Worm (Caenorhabditis elegans) whole organism, early embryonic: ENCODE results near the gene F47E1.2.

Source experiments
- B0310.2 ChIP-seq: sonication (generic microtip); optimal IDR thresholded peaks from 2 replicates; lab custom pipeline; 2016; ENCODE audit warnings: mild to moderate bottlenecking, missing genetic modification characterization, missing compliant biosample characterization
- F13C5.2 ChIP-seq: sonication (generic microtip); optimal IDR thresholded peaks from 2 replicates; lab custom pipeline; 2017; ENCODE audit warnings: mild to moderate bottlenecking, missing genetic modification characterization, inconsistent platforms, missing compliant biosample characterization
- aly-1 ChIP-seq: sonication (generic microtip); optimal IDR thresholded peaks from 2 replicates; lab custom pipeline; 2016; ENCODE audit warnings: missing genetic modification characterization, missing compliant biosample characterization
- ama-1 ChIP-seq: fragments of 150-350 bp; optimal IDR thresholded peaks from 2 replicates; lab custom pipeline; 2014
- ceh-13 ChIP-seq: fragments of 200-800 bp; sonication (Bioruptor generic); optimal IDR thresholded peaks from 2 replicates; lab custom pipeline; 2018; ENCODE audit warnings: mild to moderate bottlenecking, missing genetic modification characterization, missing compliant biosample characterization
- ceh-36 ChIP-seq: sonication (generic microtip); optimal IDR thresholded peaks from 2 replicates; lab custom pipeline; 2016; ENCODE audit warnings: missing genetic modification characterization, inconsistent platforms, missing compliant biosample characterization
- ets-7 ChIP-seq: sonication (generic microtip); optimal IDR thresholded peaks from 2 replicates; lab custom pipeline; 2016; ENCODE audit warnings: missing genotype, missing genetic modification characterization, missing compliant biosample characterization
- flt-1 ChIP-seq: fragments of 200-800 bp; sonication (Bioruptor generic); IDR thresholded peaks from 2 replicates; pipeline ENCODE4 v1.3.6; 2022; ENCODE audit warnings: missing genetic modification characterization, missing compliant biosample characterization
- hmbx-1 ChIP-seq: sonication (generic microtip); optimal IDR thresholded peaks from 2 replicates; lab custom pipeline; 2016; ENCODE audit warnings: mild to moderate bottlenecking, missing genetic modification characterization, missing compliant biosample characterization
- hmg-4 ChIP-seq: fragments of 200-800 bp; sonication (Bioruptor generic); optimal IDR thresholded peaks from 2 replicates; lab custom pipeline; 2018; ENCODE audit warnings: mild to moderate bottlenecking, missing genetic modification characterization, missing compliant biosample characterization
- hnd-1 ChIP-seq: sonication (generic microtip); optimal IDR thresholded peaks from 2 replicates; lab custom pipeline; 2016; ENCODE audit warnings: missing genetic modification characterization, missing compliant biosample characterization
- pes-1 ChIP-seq: fragments of 200-800 bp; sonication (Bioruptor generic); IDR thresholded peaks from 2 replicates; pipeline ENCODE4 v1.3.6; 2022; ENCODE audit warnings: missing genetic modification reagents, missing genetic modification characterization, missing compliant biosample characterization
- scrt-1 ChIP-seq: fragments of 200-800 bp; sonication (Bioruptor generic); IDR thresholded peaks from 2 replicates; pipeline ENCODE4 v1.3.6; 2022; ENCODE audit warnings: missing genetic modification characterization, missing compliant biosample characterization
- sea-1 ChIP-seq: fragments of 200-800 bp; sonication (Bioruptor generic); conservative IDR thresholded peaks from 2 replicates; pipeline ENCODE4 v1.3.6; 2022; ENCODE audit warnings: missing genetic modification characterization, missing compliant biosample characterization
- tbx-11 ChIP-seq: fragments of 200-800 bp; sonication (Bioruptor generic); IDR thresholded peaks from 2 replicates; pipeline ENCODE4 v1.3.6; 2022; ENCODE audit warnings: missing genetic modification characterization, missing compliant biosample characterization
- tbx-37 ChIP-seq: fragments of 200-800 bp; sonication (Bioruptor generic); conservative IDR thresholded peaks from 2 replicates; pipeline ENCODE4 v1.3.6; 2022; ENCODE audit warnings: missing genetic modification reagents, missing genetic modification characterization, missing compliant biosample characterization
- tra-4 ChIP-seq: sonication (generic microtip); optimal IDR thresholded peaks from 2 replicates; lab custom pipeline; 2017; ENCODE audit warnings: missing genetic modification characterization, missing compliant biosample characterization

F47E1.2 gene

DNA sequence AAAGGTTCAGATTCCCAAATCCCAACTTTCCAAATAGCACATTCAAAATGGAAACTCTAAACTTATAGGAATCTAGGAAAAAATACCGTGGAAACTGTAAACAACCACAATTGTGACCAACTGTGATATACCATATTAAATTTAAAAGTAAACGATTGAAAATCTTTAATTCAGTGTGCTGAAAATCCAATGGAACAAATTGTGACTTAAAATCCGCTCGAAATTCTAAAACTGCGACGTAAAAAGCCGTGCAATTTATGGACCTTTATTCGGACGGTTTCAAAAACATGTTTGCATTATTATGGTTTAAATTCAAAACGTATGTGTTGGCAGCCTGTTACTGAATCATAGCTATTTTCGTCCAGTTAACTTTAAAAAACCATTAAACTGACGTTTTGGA, 33.6 kb upstream of the F47E1.2 start:
- TF ChIP-seq F13C5.2 (tag; lab: Kevin White, UChicago) (no peak), pes-1 (GFP tag; lab: Robert Waterston, UW) (no peak)

DNA sequence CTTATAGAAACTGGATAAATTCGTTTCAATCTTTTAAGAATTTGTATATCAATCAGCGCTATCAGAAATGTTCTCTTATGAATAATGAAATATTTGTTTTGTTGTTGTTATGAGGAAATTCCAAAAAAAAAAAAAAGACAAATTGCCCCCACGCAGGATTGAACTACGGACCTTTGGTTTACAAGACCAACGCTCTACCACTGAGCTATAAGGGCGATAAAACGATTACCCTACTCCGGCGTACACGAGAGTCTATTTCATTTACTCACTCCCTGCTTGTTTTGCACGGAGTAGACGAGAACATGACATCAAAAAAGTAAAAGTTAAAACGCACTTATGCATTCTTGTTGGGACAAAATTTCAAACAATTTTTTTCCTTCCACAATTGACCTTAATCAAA, 33.2 kb upstream of the F47E1.2 start:
- no peak for TF ChIP-seq hmg-4 (GFP tag; lab: Kevin White, UChicago)
- no peak for TF ChIP-seq aly-1 (tag; lab: Kevin White, UChicago)
- TF ChIP-seq ceh-36 (tag; lab: Kevin White, UChicago) = no peak
- TF ChIP-seq tra-4 (tag; lab: Kevin White, UChicago) = peak; percentile 18
- no peak for TF ChIP-seq F13C5.2 (tag; lab: Kevin White, UChicago)
- peak; percentile 41 for TF ChIP-seq hnd-1
- 0 out of 2 replicates have a peak, but pooled peaks have one; percentile 49 for TF ChIP-seq tbx-11
- peak; percentile 51; the same call in 1 of the 2 replicates for TF ChIP-seq tbx-37 (GFP tag; lab: Robert Waterston, UW)

DNA sequence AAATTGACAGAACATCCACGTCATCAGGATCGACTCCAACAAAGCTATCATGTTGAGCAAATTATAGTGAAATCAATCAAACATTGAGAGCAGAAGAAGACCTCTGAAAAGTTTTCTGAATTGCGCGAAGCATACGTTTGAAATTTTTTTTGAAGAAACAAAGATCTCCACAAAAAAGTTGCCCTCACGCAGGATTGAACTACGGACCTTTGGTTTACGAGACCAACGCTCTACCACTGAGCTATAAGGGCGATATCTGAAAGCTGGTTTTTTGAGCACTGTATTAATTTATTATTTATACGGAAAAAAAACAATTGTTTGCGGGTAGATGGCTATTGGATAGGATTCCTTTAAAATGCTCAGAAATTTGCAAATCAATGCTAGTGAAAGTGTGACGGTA, 32.0 kb upstream of the F47E1.2 start:
- no peak for TF ChIP-seq aly-1 (tag; lab: Kevin White, UChicago)
- TF ChIP-seq tbx-37 (GFP tag; lab: Robert Waterston, UW) = no peak
- TF ChIP-seq B0310.2 (tag; lab: Kevin White, UChicago) = no peak
- no peak for TF ChIP-seq ceh-13 (GFP tag; lab: Kevin White, UChicago)
- no peak for TF ChIP-seq ama-1 (lab: Kevin White, UChicago)
- no peak for TF ChIP-seq pes-1 (GFP tag; lab: Robert Waterston, UW)
- TF ChIP-seq scrt-1 (GFP tag; lab: Robert Waterston, UW) = no peak
- TF ChIP-seq tra-4 (tag; lab: Kevin White, UChicago) = no peak
- no peak for TF ChIP-seq ceh-36 (tag; lab: Kevin White, UChicago)
- TF ChIP-seq ets-7 (tag; lab: Kevin White, UChicago) = no peak
- TF ChIP-seq F13C5.2 (tag; lab: Kevin White, UChicago) = no peak

DNA sequence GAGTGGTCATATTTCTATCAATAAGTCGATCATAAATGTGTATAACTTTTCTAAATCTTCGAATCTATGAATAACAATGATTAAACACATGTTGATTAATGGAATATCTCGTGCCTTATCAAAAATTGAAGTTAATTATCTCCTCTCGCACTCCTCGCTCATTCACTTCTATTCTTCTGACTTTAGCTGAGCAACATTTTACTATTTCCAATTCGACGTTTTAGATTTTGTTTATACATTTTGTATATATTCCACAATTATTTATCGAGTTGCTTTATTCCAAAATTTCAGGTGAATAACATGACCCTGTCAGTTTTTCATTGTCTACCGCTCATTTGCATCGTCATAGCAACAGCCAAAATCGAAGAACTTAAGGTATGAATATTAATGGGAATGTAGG, 30.1 kb upstream of the F47E1.2 start, which contains the start of gene T25B6.3:
Gene T25B6.3 (plus strand): TSS at position 301 of the 400 bp plus-strand sequence.
- TF ChIP-seq ceh-36 (tag; lab: Kevin White, UChicago) (no peak), sea-1 (GFP tag; lab: Robert Waterston, UW) (no peak), hmg-4 (GFP tag; lab: Kevin White, UChicago) (no peak), aly-1 (tag; lab: Kevin White, UChicago) (no peak), ets-7 (tag; lab: Kevin White, UChicago) (no peak), tbx-11 (no peak), tra-4 (tag; lab: Kevin White, UChicago) (no peak), flt-1 (GFP tag; lab: Robert Waterston, UW) (no peak), B0310.2 (tag; lab: Kevin White, UChicago) (no peak)

DNA sequence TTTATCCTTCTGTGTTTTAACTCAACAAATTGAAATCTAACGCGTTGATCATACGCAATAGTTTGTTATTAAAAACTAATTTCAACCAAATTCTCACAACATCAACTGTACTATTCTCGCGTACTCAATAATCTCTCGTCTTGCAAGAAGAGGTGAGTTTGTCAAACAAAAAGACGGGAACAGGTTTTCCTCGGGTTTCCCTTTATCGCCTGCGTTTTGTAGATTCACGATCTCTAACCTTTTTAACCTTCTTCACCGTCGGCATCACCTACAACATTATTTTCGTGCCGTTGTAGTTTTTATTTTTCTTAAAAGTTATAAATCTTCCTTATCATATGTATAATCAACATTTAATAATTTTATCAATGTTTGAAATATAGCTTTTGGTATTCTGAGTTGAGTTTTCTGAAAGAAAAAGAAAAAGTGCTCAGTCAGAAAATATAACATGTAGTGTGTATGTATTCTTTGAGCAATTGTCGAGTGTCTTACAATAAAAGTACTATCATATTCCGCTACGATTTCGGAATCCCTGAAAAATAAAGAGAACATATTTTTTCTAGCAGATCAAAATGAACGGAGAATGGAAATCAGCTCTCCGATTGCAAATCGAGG, 28.4 kb upstream of the F47E1.2 start, which contains the start of gene snf-12:
Gene snf-12 (plus strand): TSS at position 562 of the 612 bp plus-strand sequence.
- TF ChIP-seq ceh-13 (GFP tag; lab: Kevin White, UChicago) = no peak
- no peak for TF ChIP-seq tbx-11
- TF ChIP-seq hnd-1 = no peak
- no peak for TF ChIP-seq scrt-1 (GFP tag; lab: Robert Waterston, UW)
- no peak for TF ChIP-seq hmg-4 (GFP tag; lab: Kevin White, UChicago)
- no peak for TF ChIP-seq hmbx-1 (tag; lab: Kevin White, UChicago)
- TF ChIP-seq sea-1 (GFP tag; lab: Robert Waterston, UW) = no peak
- TF ChIP-seq pes-1 (GFP tag; lab: Robert Waterston, UW) = no peak
- TF ChIP-seq tbx-37 (GFP tag; lab: Robert Waterston, UW) = no peak
- TF ChIP-seq ets-7 (tag; lab: Kevin White, UChicago) = no peak
- TF ChIP-seq tra-4 (tag; lab: Kevin White, UChicago) = no peak
- no peak for TF ChIP-seq F13C5.2 (tag; lab: Kevin White, UChicago)
- no peak for TF ChIP-seq ama-1 (lab: Kevin White, UChicago)
- TF ChIP-seq ceh-36 (tag; lab: Kevin White, UChicago) = no peak
- TF ChIP-seq flt-1 (GFP tag; lab: Robert Waterston, UW) = no peak
- TF ChIP-seq B0310.2 (tag; lab: Kevin White, UChicago) = no peak

DNA sequence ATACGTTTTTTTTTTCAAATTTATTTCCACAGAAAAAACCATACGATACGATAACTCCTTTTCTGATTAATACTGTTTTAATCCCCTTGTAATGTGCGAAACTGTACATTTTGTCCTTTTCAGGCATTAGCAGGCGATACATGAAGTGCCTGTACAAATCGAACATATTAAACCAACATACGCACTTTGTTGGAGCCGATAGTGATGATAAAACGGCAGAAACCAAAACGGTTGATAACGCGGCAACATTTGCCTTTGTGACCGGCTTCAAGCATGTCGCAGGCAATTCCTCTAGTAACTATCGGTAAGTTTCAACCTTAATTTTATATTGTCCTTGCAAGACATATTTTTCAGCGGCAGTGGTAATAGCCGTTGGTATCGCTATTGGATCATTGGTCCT, 23.1 kb upstream of the F47E1.2 start, which contains the start of gene nep-22:
Gene nep-22 (plus strand): TSS at position 245 of the 400 bp plus-strand sequence.
- TF ChIP-seq pes-1 (GFP tag; lab: Robert Waterston, UW) (no peak), ceh-36 (tag; lab: Kevin White, UChicago) (peak; percentile 7)

DNA sequence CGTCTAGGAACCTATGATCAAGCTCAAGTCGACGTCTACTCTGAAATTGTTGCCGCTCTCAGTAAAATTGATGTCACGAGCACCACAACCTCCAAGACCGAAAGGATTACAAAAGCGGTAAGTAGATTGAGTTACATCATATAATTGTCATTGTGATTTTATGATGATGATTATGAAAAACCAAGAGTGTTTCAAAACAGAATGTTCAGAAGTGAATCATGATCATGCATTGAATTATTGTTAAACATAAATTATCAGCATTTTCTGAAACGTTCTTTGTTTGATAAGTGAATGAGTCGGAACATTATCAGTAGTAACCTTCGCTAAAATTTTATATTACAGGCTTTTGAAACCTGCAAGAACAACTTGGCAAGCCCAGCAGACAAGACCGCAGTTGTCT, 22.3 kb upstream of the F47E1.2 start:
- TF ChIP-seq tbx-37 (GFP tag; lab: Robert Waterston, UW) (no peak), scrt-1 (GFP tag; lab: Robert Waterston, UW) (no peak), ceh-36 (tag; lab: Kevin White, UChicago) (no peak), flt-1 (GFP tag; lab: Robert Waterston, UW) (no peak), hmbx-1 (tag; lab: Kevin White, UChicago) (no peak), tbx-11 (no peak), B0310.2 (tag; lab: Kevin White, UChicago) (no peak)

DNA sequence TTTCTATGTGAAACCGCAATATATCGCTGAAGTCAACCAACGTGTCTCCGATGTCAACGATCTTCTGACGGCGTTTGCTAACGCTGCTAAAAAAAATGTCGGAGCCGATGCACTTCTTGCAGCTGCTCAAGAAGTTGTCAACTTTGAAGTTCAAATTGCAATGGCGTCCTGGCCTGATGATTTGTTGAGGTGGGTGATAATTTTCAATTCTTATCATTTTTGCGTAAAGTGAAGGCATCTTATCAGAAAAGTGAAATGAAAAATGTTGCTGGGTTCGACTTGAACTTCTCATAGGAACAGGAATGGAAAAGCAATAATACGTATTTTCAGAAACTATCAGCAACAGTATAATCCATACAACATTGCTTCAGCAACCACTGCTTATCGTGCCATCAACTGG, 21.2 kb upstream of the F47E1.2 start:
- no peak for TF ChIP-seq pes-1 (GFP tag; lab: Robert Waterston, UW)
- TF ChIP-seq tbx-37 (GFP tag; lab: Robert Waterston, UW) = no peak
- no peak for TF ChIP-seq tbx-11
- no peak for TF ChIP-seq B0310.2 (tag; lab: Kevin White, UChicago)
- TF ChIP-seq aly-1 (tag; lab: Kevin White, UChicago) = no peak
